Fruit fly (Drosophila melanogaster): Measurements from ENCODE around the gene Gr39a.

DNA sequence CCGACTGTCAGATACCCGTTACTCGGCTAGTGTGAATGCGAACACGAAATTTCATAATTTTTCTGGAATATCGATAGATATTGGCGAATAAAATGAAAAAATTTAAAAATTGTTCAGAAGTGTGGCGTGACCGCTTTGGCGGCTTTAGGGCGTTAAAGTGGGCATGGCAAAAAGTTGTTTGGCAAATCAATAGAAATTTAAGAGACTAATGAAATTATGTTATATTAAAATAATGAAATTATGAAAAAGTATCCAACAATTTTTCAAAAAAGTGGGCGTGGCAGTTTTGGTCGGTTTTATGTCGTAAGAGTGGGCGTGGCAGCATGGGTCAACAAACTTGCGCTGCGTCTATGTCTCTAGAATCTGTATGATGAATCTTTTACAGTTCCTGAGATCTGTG is 11.5 kb downstream of the Gr39a start:
- TF ChIP-seq usp (GFP tag; optimal IDR thresholded peaks at IDR 0.05) (no peak), pan (optimal IDR thresholded peaks at IDR 0.05) (no peak), Dll (optimal IDR thresholded peaks at IDR 0.05) (no peak), psq (optimal IDR thresholded peaks at IDR 0.05) (no peak), EcR (GFP tag; optimal IDR thresholded peaks at IDR 0.05) (no peak)
